Worm (Caenorhabditis elegans): ENCODE measurements around the gene spp-21.

Gene spp-21

ce11 chrX:11478758-11479157 lies 11.2 kb upstream of the spp-21 start:
- no peak for TF ChIP-seq nhr-76 (tag; optimal IDR thresholded peaks at IDR 0.05)
- TF ChIP-seq pha-4 (tag; optimal IDR thresholded peaks at IDR 0.05) = no peak
- TF ChIP-seq lsy-2 (tag; optimal IDR thresholded peaks at IDR 0.05) = no peak
- TF ChIP-seq flh-1 (GFP tag; optimal IDR thresholded peaks at IDR 0.05) = no peak
- TF ChIP-seq ceh-83 (GFP tag; optimal IDR thresholded peaks at IDR 0.05) = no peak
- no peak for TF ChIP-seq ham-2 (GFP tag; optimal IDR thresholded peaks at IDR 0.05)
- TF ChIP-seq unc-39 (tag; optimal IDR thresholded peaks at IDR 0.05) = no peak

ce11 chrX:11479321-11479863 lies 10.5 kb upstream of the spp-21 start:
- TF ChIP-seq ces-1 (GFP tag; optimal IDR thresholded peaks at IDR 0.05) (no peak), nhr-12 (tag; optimal IDR thresholded peaks at IDR 0.05) (no peak), ztf-11 (tag; optimal IDR thresholded peaks at IDR 0.05) (no peak), sptf-1 (tag; optimal IDR thresholded peaks at IDR 0.05) (no peak), elt-3 (tag; optimal IDR thresholded peaks at IDR 0.05) (no peak), snpc-4 (tag; optimal IDR thresholded peaks at IDR 0.05) (no peak), ham-2 (GFP tag; optimal IDR thresholded peaks at IDR 0.05) (no peak), lsy-2 (tag; optimal IDR thresholded peaks at IDR 0.05) (no peak), nhr-237 (tag; optimal IDR thresholded peaks at IDR 0.05) (no peak), unc-62 (GFP tag; optimal IDR thresholded peaks at IDR 0.05) (no peak), ceh-83 (GFP tag; optimal IDR thresholded peaks at IDR 0.05) (no peak), mep-1 (tag; optimal IDR thresholded peaks at IDR 0.05) (no peak), ceh-39 (tag; optimal IDR thresholded peaks at IDR 0.05) (no peak), blmp-1 (tag; optimal IDR thresholded peaks at IDR 0.05) (no peak), mls-2 (tag; optimal IDR thresholded peaks at IDR 0.05) (no peak), M03D4.4 (tag; optimal IDR thresholded peaks at IDR 0.05) (no peak), ceh-43 (GFP tag; optimal IDR thresholded peaks at IDR 0.05) (no peak), pha-4 (tag; optimal IDR thresholded peaks at IDR 0.05) (no peak), sem-2 (GFP tag; optimal IDR thresholded peaks at IDR 0.05) (no peak), mab-5 (tag; optimal IDR thresholded peaks at IDR 0.05) (no peak)

- TF ChIP-seq nhr-2 (tag; optimal IDR thresholded peaks at IDR 0.05) = no peak
- no peak for TF ChIP-seq cnd-1 (tag; optimal IDR thresholded peaks at IDR 0.05)
- no peak for TF ChIP-seq zip-8 (tag; optimal IDR thresholded peaks at IDR 0.05)
- no peak for TF ChIP-seq elt-3 (tag; optimal IDR thresholded peaks at IDR 0.05)
- no peak for TF ChIP-seq M03D4.4 (tag; optimal IDR thresholded peaks at IDR 0.05)
- no peak for TF ChIP-seq tbx-8 (GFP tag; optimal IDR thresholded peaks at IDR 0.05)
- TF ChIP-seq ceh-43 (GFP tag; optimal IDR thresholded peaks at IDR 0.05) = no peak
- no peak for TF ChIP-seq bed-3 (GFP tag; optimal IDR thresholded peaks at IDR 0.05)
- no peak for TF ChIP-seq blmp-1 (tag; optimal IDR thresholded peaks at IDR 0.05)
- no peak for TF ChIP-seq snpc-4 (tag; optimal IDR thresholded peaks at IDR 0.05)
- TF ChIP-seq unc-39 (tag; optimal IDR thresholded peaks at IDR 0.05) = no peak
- no peak for TF ChIP-seq lin-32 (GFP tag; optimal IDR thresholded peaks at IDR 0.05)
- TF ChIP-seq elt-1 (tag; optimal IDR thresholded peaks at IDR 0.05; ENCODE audit: borderline replicate concordance, insufficient read depth) = no peak
- no peak for TF ChIP-seq nhr-237 (tag; optimal IDR thresholded peaks at IDR 0.05)
- no peak for TF ChIP-seq ztf-11 (tag; optimal IDR thresholded peaks at IDR 0.05)
- TF ChIP-seq ham-2 (GFP tag; optimal IDR thresholded peaks at IDR 0.05) = no peak
- TF ChIP-seq ceh-83 (GFP tag; optimal IDR thresholded peaks at IDR 0.05) = no peak
- TF ChIP-seq sptf-1 (tag; optimal IDR thresholded peaks at IDR 0.05) = no peak
Observed at ce11 chrX:11480032-11480431, 9.9 kb upstream of the spp-21 start.

ce11 chrX:11480990-11481824 lies 8.7 kb upstream of the spp-21 start:
- no peak for TF ChIP-seq cnd-1 (tag; optimal IDR thresholded peaks at IDR 0.05)
- TF ChIP-seq sem-2 (GFP tag; optimal IDR thresholded peaks at IDR 0.05) = no peak
- TF ChIP-seq ceh-83 (GFP tag; optimal IDR thresholded peaks at IDR 0.05) = no peak
- TF ChIP-seq mab-5 (tag; optimal IDR thresholded peaks at IDR 0.05) = no peak
- TF ChIP-seq lin-32 (GFP tag; optimal IDR thresholded peaks at IDR 0.05) = no peak
- no peak for TF ChIP-seq ces-1 (GFP tag; optimal IDR thresholded peaks at IDR 0.05)
- TF ChIP-seq unc-62 (GFP tag; optimal IDR thresholded peaks at IDR 0.05) = no peak
- TF ChIP-seq nhr-28 (tag; optimal IDR thresholded peaks at IDR 0.05) = no peak
- TF ChIP-seq zip-8 (tag; optimal IDR thresholded peaks at IDR 0.05) = no peak
- TF ChIP-seq lsy-2 (tag; optimal IDR thresholded peaks at IDR 0.05) = no peak
- TF ChIP-seq pha-4 (tag; optimal IDR thresholded peaks at IDR 0.05) = no peak
- no peak for TF ChIP-seq unc-120 (tag; optimal IDR thresholded peaks at IDR 0.05; ENCODE audit: poor library complexity, severe bottlenecking)
